Worm (Caenorhabditis elegans) whole organism, young adult: Measurements from ENCODE around the gene cht-3.

Source experiments
- B0019.2 ChIP-seq: fragments of 200-800 bp; sonication (Bioruptor generic); conservative IDR thresholded peaks from 2 replicates; pipeline ENCODE4 v1.3.6; 2022; ENCODE audit warnings: missing genetic modification reagents, missing genetic modification characterization, missing compliant biosample characterization
- B0035.1 ChIP-seq: sonication (generic microtip); optimal IDR thresholded peaks from 2 replicates; lab custom pipeline; 2016; ENCODE audit warnings: missing genetic modification characterization, mild to moderate bottlenecking, missing compliant biosample characterization, missing genotype, missing genetic modification reagents
- C06A6.2 ChIP-seq: fragments of 200-800 bp; sonication (Bioruptor generic); conservative IDR thresholded peaks from 2 replicates; pipeline ENCODE4 v1.3.6; 2022; ENCODE audit warnings: missing genetic modification characterization, missing compliant biosample characterization
- F10E7.11 ChIP-seq: sonication (generic microtip); optimal IDR thresholded peaks from 2 replicates; lab custom pipeline; 2017; ENCODE audit warnings: mild to moderate bottlenecking, missing genetic modification characterization, moderate library complexity, missing compliant biosample characterization
- F23B12.7 ChIP-seq: sonication (generic microtip); optimal IDR thresholded peaks from 2 replicates; lab custom pipeline; 2017; ENCODE audit warnings: missing genetic modification characterization, mild to moderate bottlenecking, missing compliant biosample characterization, antibody characterized with exemption, moderate library complexity; ENCODE audit not compliant: insufficient read depth
- F52B5.7 ChIP-seq: sonication (generic microtip); optimal IDR thresholded peaks from 2 replicates; lab custom pipeline; 2016; ENCODE audit warnings: mild to moderate bottlenecking, missing genetic modification characterization, missing compliant biosample characterization
- K11D2.4 ChIP-seq: fragments of 200-800 bp; sonication (Bioruptor generic); IDR thresholded peaks from 2 replicates; pipeline ENCODE4 v1.3.6; 2022; ENCODE audit warnings: missing genetic modification reagents, missing genetic modification characterization, missing compliant biosample characterization
- T26A5.8 ChIP-seq: sonication (generic microtip); optimal IDR thresholded peaks from 2 replicates; lab custom pipeline; 2016; ENCODE audit warnings: missing genetic modification characterization, missing compliant biosample characterization
- Y53F4B.3 ChIP-seq: fragments of 200-800 bp; sonication (Bioruptor generic); IDR thresholded peaks from 2 replicates; pipeline ENCODE4 v1.3.6; 2022; ENCODE audit warnings: missing genetic modification reagents, missing genetic modification characterization, missing compliant biosample characterization
- Y56A3A.18 ChIP-seq: fragments of 200-800 bp; sonication (Bioruptor generic); IDR thresholded peaks from 2 replicates; pipeline ENCODE4 v1.3.6; 2022; ENCODE audit warnings: missing genetic modification reagents, missing genetic modification characterization, missing compliant biosample characterization
- ZK185.1 ChIP-seq: sonication (generic microtip); optimal IDR thresholded peaks from 2 replicates; lab custom pipeline; 2016; ENCODE audit warnings: mild to moderate bottlenecking, missing genetic modification characterization, missing compliant biosample characterization; ENCODE audit not compliant: poor library complexity, severe bottlenecking
- ama-1 ChIP-seq, 3 experiments: fragments of 150-350 bp in 1 of 3; sonication (generic microtip) in 2 of 3; optimal IDR thresholded peaks; 2 replicates each; lab custom pipeline; 2014 to 2018; ENCODE audit warnings: missing biosample characterization in 2 of 3, missing genetic modification characterization in 2 of 3, missing genetic modification reagents in 2 of 3
- aptf-3 ChIP-seq: fragments of 200-800 bp; sonication (Bioruptor generic); IDR thresholded peaks from 2 replicates; pipeline ENCODE4 v1.3.6; 2022; ENCODE audit warnings: missing genetic modification characterization, missing compliant biosample characterization
- atf-7 ChIP-seq: sonication (generic microtip); optimal IDR thresholded peaks from 2 replicates; lab custom pipeline; 2017; ENCODE audit warnings: mild to moderate bottlenecking, missing genetic modification characterization, missing compliant biosample characterization
- attf-3 ChIP-seq: fragments of 200-800 bp; sonication (Bioruptor generic); conservative IDR thresholded peaks from 2 replicates; pipeline ENCODE4 v1.3.6; 2022; ENCODE audit warnings: missing genetic modification reagents, missing genetic modification characterization, missing compliant biosample characterization
- ceh-27 ChIP-seq: fragments of 200-800 bp; sonication (Bioruptor generic); optimal IDR thresholded peaks from 2 replicates; lab custom pipeline; 2018; ENCODE audit warnings: mild to moderate bottlenecking, missing genetic modification characterization, moderate library complexity, missing compliant biosample characterization
- ceh-40 ChIP-seq: fragments of 200-800 bp; sonication (Bioruptor generic); IDR thresholded peaks from 2 replicates; pipeline ENCODE4 v1.3.6; 2022; ENCODE audit warnings: missing genetic modification characterization, missing compliant biosample characterization
- ceh-58 ChIP-seq: fragments of 200-800 bp; sonication (Bioruptor generic); IDR thresholded peaks from 2 replicates; pipeline ENCODE4 v1.3.6; 2022; ENCODE audit warnings: missing genetic modification characterization, missing compliant biosample characterization
- ceh-79 ChIP-seq: sonication (generic microtip); optimal IDR thresholded peaks from 2 replicates; lab custom pipeline; 2017; ENCODE audit warnings: mild to moderate bottlenecking, missing genetic modification characterization, missing compliant biosample characterization
- egrh-3 ChIP-seq: fragments of 200-800 bp; sonication (Bioruptor generic); IDR thresholded peaks from 2 replicates; pipeline ENCODE4 v1.3.6; 2022; ENCODE audit warnings: missing genetic modification reagents, missing genetic modification characterization, missing compliant biosample characterization
- gei-17 ChIP-seq: fragments of 200-800 bp; sonication (Bioruptor generic); optimal IDR thresholded peaks from 2 replicates; lab custom pipeline; 2018; ENCODE audit warnings: mild to moderate bottlenecking, missing genetic modification characterization, missing compliant biosample characterization
- hlh-12 ChIP-seq: sonication (generic microtip); optimal IDR thresholded peaks from 2 replicates; lab custom pipeline; 2016; ENCODE audit warnings: missing genetic modification characterization, missing compliant biosample characterization
- lag-1 ChIP-seq: fragments of 200-800 bp; sonication (Bioruptor generic); IDR thresholded peaks from 2 replicates; pipeline ENCODE4 v1.3.6; 2022; ENCODE audit warnings: missing genetic modification reagents, missing genetic modification characterization, missing compliant biosample characterization
- let-526 ChIP-seq: fragments of 200-800 bp; sonication (Bioruptor generic); IDR thresholded peaks from 2 replicates; pipeline ENCODE4 v1.3.6; 2022; ENCODE audit warnings: missing genetic modification reagents, missing genetic modification characterization, missing compliant biosample characterization
- lin-35 ChIP-seq, 3 experiments: fragments of 150-350 bp in 2 of 3; sonication (generic microtip) in 1 of 3; optimal IDR thresholded peaks; 2 replicates each; lab custom pipeline; 2014 to 2018; ENCODE audit warnings: missing biosample characterization in 3 of 3, missing genetic modification characterization in 3 of 3, missing genetic modification reagents in 3 of 3
- lin-40 ChIP-seq: sonication (generic microtip); optimal IDR thresholded peaks from 2 replicates; lab custom pipeline; 2016; ENCODE audit warnings: missing genetic modification characterization, mild to moderate bottlenecking, missing compliant biosample characterization, missing genotype, missing genetic modification reagents
- lin-54 ChIP-seq: fragments of 200-800 bp; sonication (Bioruptor generic); optimal IDR thresholded peaks from 2 replicates; lab custom pipeline; 2018; ENCODE audit warnings: mild to moderate bottlenecking, missing genetic modification characterization, missing compliant biosample characterization
- madf-10 ChIP-seq: sonication (generic microtip); optimal IDR thresholded peaks from 2 replicates; lab custom pipeline; 2016; ENCODE audit warnings: mild to moderate bottlenecking, missing genetic modification characterization, missing compliant biosample characterization
- madf-3 ChIP-seq: fragments of 200-800 bp; sonication (Bioruptor generic); IDR thresholded peaks from 2 replicates; pipeline ENCODE4 v1.3.6; 2022; ENCODE audit warnings: missing genetic modification reagents, missing genetic modification characterization, missing compliant biosample characterization
- mel-28 ChIP-seq: sonication (generic microtip); optimal IDR thresholded peaks from 2 replicates; lab custom pipeline; 2016; ENCODE audit warnings: borderline replicate concordance, mild to moderate bottlenecking, missing genetic modification characterization, missing compliant biosample characterization
- nfya-1 ChIP-seq: sonication (generic microtip); optimal IDR thresholded peaks from 2 replicates; lab custom pipeline; 2017; ENCODE audit warnings: antibody characterized with exemption, missing compliant biosample characterization, missing genetic modification characterization, borderline replicate concordance; ENCODE audit not compliant: insufficient read depth
- nfya-2 ChIP-seq: fragments of 200-800 bp; sonication (Bioruptor generic); IDR thresholded peaks from 2 replicates; pipeline ENCODE4 v1.3.6; 2022; ENCODE audit warnings: missing genetic modification reagents, missing genetic modification characterization, missing compliant biosample characterization
- nhr-80 ChIP-seq: sonication (generic microtip); optimal IDR thresholded peaks from 2 replicates; lab custom pipeline; 2016; ENCODE audit warnings: missing genetic modification characterization, missing compliant biosample characterization
- nhr-90 ChIP-seq: sonication (generic microtip); optimal IDR thresholded peaks from 2 replicates; lab custom pipeline; 2016; ENCODE audit warnings: missing genotype, mild to moderate bottlenecking, missing genetic modification characterization, missing compliant biosample characterization
- pbrm-1 ChIP-seq: fragments of 200-800 bp; sonication (Bioruptor generic); IDR thresholded peaks from 2 replicates; pipeline ENCODE4 v1.3.6; 2022; ENCODE audit warnings: missing genetic modification reagents, missing genetic modification characterization, missing compliant biosample characterization
- rcor-1 ChIP-seq: fragments of 200-800 bp; sonication (Bioruptor generic); IDR thresholded peaks from 2 replicates; pipeline ENCODE4 v1.3.6; 2022; ENCODE audit warnings: missing genetic modification reagents, missing genetic modification characterization, missing compliant biosample characterization
- repo-1 ChIP-seq: sonication (generic microtip); optimal IDR thresholded peaks from 2 replicates; lab custom pipeline; 2017; ENCODE audit warnings: mild to moderate bottlenecking, missing genetic modification characterization, missing compliant biosample characterization
- sea-2 ChIP-seq: fragments of 200-800 bp; sonication (Bioruptor generic); IDR thresholded peaks from 2 replicates; pipeline ENCODE4 v1.3.6; 2022; ENCODE audit warnings: missing genetic modification characterization, missing compliant biosample characterization
- snpc-1.1 ChIP-seq: sonication (generic microtip); optimal IDR thresholded peaks from 2 replicates; lab custom pipeline; 2017; ENCODE audit warnings: missing genetic modification characterization, mild to moderate bottlenecking, missing compliant biosample characterization, antibody characterized with exemption, moderate library complexity, missing genotype, missing genetic modification reagents; ENCODE audit not compliant: insufficient read depth
- snpc-3.4 ChIP-seq: sonication (generic microtip); optimal IDR thresholded peaks from 2 replicates; lab custom pipeline; 2017; ENCODE audit warnings: missing genetic modification characterization, mild to moderate bottlenecking, missing compliant biosample characterization, antibody characterized with exemption, moderate library complexity, missing genotype, missing genetic modification reagents
- tbp1 ChIP-seq: fragments of 200-800 bp; sonication (Bioruptor generic); optimal IDR thresholded peaks from 2 replicates; lab custom pipeline; 2018; ENCODE audit warnings: mild to moderate bottlenecking, missing genetic modification characterization, missing compliant biosample characterization
- unc-130 ChIP-seq: sonication (generic microtip); optimal IDR thresholded peaks from 2 replicates; lab custom pipeline; 2016; ENCODE audit warnings: missing genetic modification reagents, missing genetic modification characterization, missing compliant biosample characterization
- zim-3 ChIP-seq: sonication (generic microtip); optimal IDR thresholded peaks from 2 replicates; lab custom pipeline; 2017; ENCODE audit warnings: mild to moderate bottlenecking, missing genetic modification characterization, moderate library complexity, missing compliant biosample characterization
- ztf-18 ChIP-seq: sonication (generic microtip); optimal IDR thresholded peaks from 2 replicates; lab custom pipeline; 2016; ENCODE audit warnings: missing genotype, mild to moderate bottlenecking, missing genetic modification characterization, missing compliant biosample characterization
- ztf-25 ChIP-seq: fragments of 200-800 bp; sonication (Bioruptor generic); IDR thresholded peaks from 2 replicates; pipeline ENCODE4 v1.3.6; 2022; ENCODE audit warnings: missing genetic modification reagents, missing genetic modification characterization, missing compliant biosample characterization
- ztf-6 ChIP-seq: fragments of 200-800 bp; sonication (Bioruptor generic); IDR thresholded peaks from 2 replicates; pipeline ENCODE4 v1.3.6; 2022; ENCODE audit warnings: missing genetic modification reagents, missing genetic modification characterization, missing compliant biosample characterization

The cht-3 gene

DNA sequence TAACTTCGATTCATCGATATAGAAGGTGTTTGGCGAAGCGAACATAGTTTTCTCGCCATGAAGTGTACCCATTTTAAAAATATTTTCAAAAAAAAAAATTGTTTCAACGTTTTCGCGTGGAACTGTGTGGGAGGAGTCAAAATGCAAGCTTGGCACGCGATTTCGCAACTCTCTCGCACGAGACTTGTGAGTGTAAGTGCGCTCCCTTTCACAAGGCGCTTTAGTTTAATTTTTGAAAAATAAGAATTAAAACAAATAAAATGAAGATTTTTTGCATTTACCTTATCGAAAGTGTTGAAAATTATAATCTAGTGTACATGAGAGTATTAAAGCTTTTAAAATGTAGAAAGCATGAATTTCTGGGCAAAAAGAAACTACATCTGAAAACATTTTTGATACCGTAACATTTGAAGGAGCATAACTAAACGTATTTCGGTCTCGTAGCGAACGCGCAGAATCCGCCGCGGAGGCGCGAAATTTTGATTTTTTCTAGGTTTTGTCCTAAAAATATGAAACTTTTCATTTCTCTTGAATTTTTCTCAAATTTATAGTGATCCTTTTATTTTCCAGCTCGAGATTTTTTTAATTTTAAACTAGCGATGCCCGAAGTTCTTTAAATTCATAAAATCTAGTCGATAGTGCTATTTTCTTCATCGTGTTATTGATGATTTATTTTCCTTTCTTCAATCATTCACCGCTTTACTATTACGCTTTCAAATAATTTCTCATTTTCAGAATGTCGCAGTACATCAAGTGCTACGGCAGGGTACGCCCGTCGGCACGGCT lies 36.2 kb downstream of the cht-3 start, which contains the start of the genes cogc-2 and klp-18 (continued):
- peak; percentile 85 for TF ChIP-seq lin-54 (GFP tag; lab: Kevin White, UChicago)
- no peak for TF ChIP-seq ceh-40 (GFP tag; lab: Robert Waterston, UW)
- TF ChIP-seq tbp1 (GFP tag; lab: Kevin White, UChicago), result peak; percentile 62
- no peak for TF ChIP-seq nfya-2 (GFP tag; lab: Robert Waterston, UW)
- peak; percentile 86 for TF ChIP-seq B0019.2
- peak; percentile 69 for TF ChIP-seq repo-1 (tag; lab: Kevin White, UChicago)
- TF ChIP-seq K11D2.4, result peak; percentile 49; the same call in 1 of the 2 replicates
- TF ChIP-seq nhr-80 (tag; lab: Kevin White, UChicago), result peak; percentile 45
- TF ChIP-seq F10E7.11 (tag; lab: Kevin White, UChicago), result no peak
- no peak for TF ChIP-seq ztf-6 (GFP tag; lab: Robert Waterston, UW)
- 0 out of 2 replicates have a peak, but pooled peaks have one; percentile 32 for TF ChIP-seq attf-3 (GFP tag; lab: Robert Waterston, UW)
- no peak for TF ChIP-seq Y56A3A.18 (GFP tag; lab: Robert Waterston, UW)
- TF ChIP-seq madf-10 (tag; lab: Kevin White, UChicago), result peak; percentile 29
- TF ChIP-seq atf-7 (tag; lab: Kevin White, UChicago), result no peak
- TF ChIP-seq ztf-25 (GFP tag; lab: Robert Waterston, UW), result 0 out of 2 replicates have a peak, but pooled peaks have one; percentile 23
- TF ChIP-seq lag-1 (GFP tag; lab: Robert Waterston, UW), result no peak
- TF ChIP-seq ceh-27 (GFP tag; lab: Kevin White, UChicago), result peak; percentile 52
- peak; percentile 72 for TF ChIP-seq ZK185.1 (tag; lab: Kevin White, UChicago)
- TF ChIP-seq lin-40, result peak; percentile 62
- TF ChIP-seq sea-2 (GFP tag; lab: Robert Waterston, UW), result no peak
- TF ChIP-seq hlh-12 (tag; lab: Kevin White, UChicago), result no peak
- no peak for TF ChIP-seq B0035.1
- TF ChIP-seq Y53F4B.3 (GFP tag; lab: Robert Waterston, UW), result peak; percentile 78
- TF ChIP-seq F52B5.7 (tag; lab: Kevin White, UChicago), result no peak
- no peak for TF ChIP-seq gei-17 (GFP tag; lab: Kevin White, UChicago)
- 0 out of 2 replicates have a peak, but pooled peaks have one; percentile 47 for TF ChIP-seq C06A6.2 (GFP tag; lab: Robert Waterston, UW)
- TF ChIP-seq ceh-58, result no peak
- no peak for TF ChIP-seq T26A5.8 (tag; lab: Kevin White, UChicago)
- TF ChIP-seq madf-3 (GFP tag; lab: Robert Waterston, UW), result peak; percentile 94
- TF ChIP-seq zim-3, result no peak
- TF ChIP-seq let-526 (GFP tag; lab: Robert Waterston, UW), result no peak
- TF ChIP-seq snpc-1.1 (tag; lab: Kevin White, UChicago), result peak; percentile 22
- no peak for TF ChIP-seq aptf-3 (GFP tag; lab: Robert Waterston, UW)
- TF ChIP-seq unc-130 (GFP tag; lab: Kevin White, UChicago), result peak; percentile 85
- TF ChIP-seq pbrm-1 (GFP tag; lab: Robert Waterston, UW), result peak; percentile 58; the same call in 1 of the 2 replicates
- TF ChIP-seq nhr-90 (tag; lab: Kevin White, UChicago), result no peak
- TF ChIP-seq rcor-1 (GFP tag; lab: Robert Waterston, UW), result peak; percentile 73; the same call in 1 of the 2 replicates
- no peak for TF ChIP-seq ceh-79
- TF ChIP-seq mel-28, result no peak
- TF ChIP-seq F23B12.7 (tag; lab: Kevin White, UChicago), result peak; percentile 72
- TF ChIP-seq nfya-1 (tag; lab: Kevin White, UChicago), result no peak
- 0 out of 2 replicates have a peak, but pooled peaks have one; percentile 20 for TF ChIP-seq egrh-3 (GFP tag; lab: Robert Waterston, UW)
- peak; percentile 84 for TF ChIP-seq ztf-18 (tag; lab: Kevin White, UChicago)
- peak in 2 of 3 experiments; percentile 71 to 84 for TF ChIP-seq lin-35 (GFP tag; optimal IDR thresholded peaks at IDR 0.05; lab: Kevin White, UChicago)
- TF ChIP-seq ama-1 (optimal IDR thresholded peaks at IDR 0.05; lab: Kevin White, UChicago), result no peak
- TF ChIP-seq ama-1 (GFP tag; optimal IDR thresholded peaks at IDR 0.05; lab: Kevin White, UChicago), result no peak
- TF ChIP-seq snpc-3.4 (tag; lab: Kevin White, UChicago), result peak; percentile 66
